Worm (Caenorhabditis elegans) whole organism, early embryonic: ENCODE results near the gene pct-1.

Source experiments
- B0310.2 ChIP-seq: sonication (generic microtip); optimal IDR thresholded peaks from 2 replicates; lab custom pipeline; 2016; ENCODE audit warnings: mild to moderate bottlenecking, missing genetic modification characterization, missing compliant biosample characterization
- F13C5.2 ChIP-seq: sonication (generic microtip); optimal IDR thresholded peaks from 2 replicates; lab custom pipeline; 2017; ENCODE audit warnings: mild to moderate bottlenecking, missing genetic modification characterization, inconsistent platforms, missing compliant biosample characterization
- aly-1 ChIP-seq: sonication (generic microtip); optimal IDR thresholded peaks from 2 replicates; lab custom pipeline; 2016; ENCODE audit warnings: missing genetic modification characterization, missing compliant biosample characterization
- ama-1 ChIP-seq: fragments of 150-350 bp; optimal IDR thresholded peaks from 2 replicates; lab custom pipeline; 2014
- ceh-13 ChIP-seq: fragments of 200-800 bp; sonication (Bioruptor generic); optimal IDR thresholded peaks from 2 replicates; lab custom pipeline; 2018; ENCODE audit warnings: mild to moderate bottlenecking, missing genetic modification characterization, missing compliant biosample characterization
- ceh-36 ChIP-seq: sonication (generic microtip); optimal IDR thresholded peaks from 2 replicates; lab custom pipeline; 2016; ENCODE audit warnings: missing genetic modification characterization, inconsistent platforms, missing compliant biosample characterization
- ets-7 ChIP-seq: sonication (generic microtip); optimal IDR thresholded peaks from 2 replicates; lab custom pipeline; 2016; ENCODE audit warnings: missing genotype, missing genetic modification characterization, missing compliant biosample characterization
- flt-1 ChIP-seq: fragments of 200-800 bp; sonication (Bioruptor generic); IDR thresholded peaks from 2 replicates; pipeline ENCODE4 v1.3.6; 2022; ENCODE audit warnings: missing genetic modification characterization, missing compliant biosample characterization
- hmbx-1 ChIP-seq: sonication (generic microtip); optimal IDR thresholded peaks from 2 replicates; lab custom pipeline; 2016; ENCODE audit warnings: mild to moderate bottlenecking, missing genetic modification characterization, missing compliant biosample characterization
- hmg-4 ChIP-seq: fragments of 200-800 bp; sonication (Bioruptor generic); optimal IDR thresholded peaks from 2 replicates; lab custom pipeline; 2018; ENCODE audit warnings: mild to moderate bottlenecking, missing genetic modification characterization, missing compliant biosample characterization
- hnd-1 ChIP-seq: sonication (generic microtip); optimal IDR thresholded peaks from 2 replicates; lab custom pipeline; 2016; ENCODE audit warnings: missing genetic modification characterization, missing compliant biosample characterization
- pes-1 ChIP-seq: fragments of 200-800 bp; sonication (Bioruptor generic); IDR thresholded peaks from 2 replicates; pipeline ENCODE4 v1.3.6; 2022; ENCODE audit warnings: missing genetic modification reagents, missing genetic modification characterization, missing compliant biosample characterization
- scrt-1 ChIP-seq: fragments of 200-800 bp; sonication (Bioruptor generic); IDR thresholded peaks from 2 replicates; pipeline ENCODE4 v1.3.6; 2022; ENCODE audit warnings: missing genetic modification characterization, missing compliant biosample characterization
- sea-1 ChIP-seq: fragments of 200-800 bp; sonication (Bioruptor generic); conservative IDR thresholded peaks from 2 replicates; pipeline ENCODE4 v1.3.6; 2022; ENCODE audit warnings: missing genetic modification characterization, missing compliant biosample characterization
- tbx-11 ChIP-seq: fragments of 200-800 bp; sonication (Bioruptor generic); IDR thresholded peaks from 2 replicates; pipeline ENCODE4 v1.3.6; 2022; ENCODE audit warnings: missing genetic modification characterization, missing compliant biosample characterization
- tbx-37 ChIP-seq: fragments of 200-800 bp; sonication (Bioruptor generic); conservative IDR thresholded peaks from 2 replicates; pipeline ENCODE4 v1.3.6; 2022; ENCODE audit warnings: missing genetic modification reagents, missing genetic modification characterization, missing compliant biosample characterization
- tra-4 ChIP-seq: sonication (generic microtip); optimal IDR thresholded peaks from 2 replicates; lab custom pipeline; 2017; ENCODE audit warnings: missing genetic modification characterization, missing compliant biosample characterization

pct-1 gene

ce11 chrIV:8232428-8232827 is 56.1 kb downstream of the pct-1 start:
- TF ChIP-seq hmg-4 (no peak), sea-1 (no peak), hnd-1 (tag; lab: Kevin White, UChicago) (no peak), scrt-1 (GFP tag; lab: Robert Waterston, UW) (no peak), tbx-11 (GFP tag; lab: Robert Waterston, UW) (no peak), ama-1 (lab: Kevin White, UChicago) (no peak), ets-7 (no peak), ceh-36 (no peak), hmbx-1 (tag; lab: Kevin White, UChicago) (no peak), flt-1 (GFP tag; lab: Robert Waterston, UW) (no peak), aly-1 (no peak), pes-1 (GFP tag; lab: Robert Waterston, UW) (no peak), F13C5.2 (tag; lab: Kevin White, UChicago) (no peak), tra-4 (no peak), ceh-13 (GFP tag; lab: Kevin White, UChicago) (no peak), B0310.2 (tag; lab: Kevin White, UChicago) (no peak), tbx-37 (GFP tag; lab: Robert Waterston, UW) (no peak)

- TF ChIP-seq hmg-4: no peak
- no peak for TF ChIP-seq tra-4
- TF ChIP-seq F13C5.2 (tag; lab: Kevin White, UChicago): no peak
- no peak for TF ChIP-seq B0310.2 (tag; lab: Kevin White, UChicago)
- no peak for TF ChIP-seq ama-1 (lab: Kevin White, UChicago)
- TF ChIP-seq sea-1: no peak
- no peak for TF ChIP-seq hnd-1 (tag; lab: Kevin White, UChicago)
- TF ChIP-seq aly-1: no peak
- no peak for TF ChIP-seq ceh-36
Measured at ce11 chrIV:8233268-8233667, 57.0 kb downstream of the pct-1 start.

DNA sequence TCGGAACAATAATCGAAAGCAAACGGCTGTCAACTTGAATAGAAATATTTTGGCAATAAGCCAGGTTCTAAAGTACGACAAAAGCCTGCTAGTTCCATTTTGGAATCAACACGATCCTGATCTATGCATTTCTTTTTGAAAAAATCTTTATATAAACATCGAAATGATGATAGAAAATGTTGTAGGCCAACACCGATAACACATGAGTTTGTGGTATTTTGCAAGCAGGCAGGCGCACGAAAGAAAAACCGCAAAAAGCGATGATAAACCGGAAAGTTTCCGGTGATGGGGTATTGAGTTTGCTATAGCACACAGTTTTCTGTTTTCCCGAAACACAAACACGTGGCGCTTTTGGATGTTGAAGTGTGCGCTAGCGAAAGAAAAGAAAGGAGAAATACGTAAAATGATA is 57.8 kb downstream of the pct-1 start:
- TF ChIP-seq ceh-13 (GFP tag; lab: Kevin White, UChicago): no peak
- TF ChIP-seq hmbx-1 (tag; lab: Kevin White, UChicago): no peak
- no peak for TF ChIP-seq flt-1 (GFP tag; lab: Robert Waterston, UW)
- TF ChIP-seq B0310.2 (tag; lab: Kevin White, UChicago): no peak
- no peak for TF ChIP-seq tbx-37 (GFP tag; lab: Robert Waterston, UW)
- TF ChIP-seq ets-7: no peak
- no peak for TF ChIP-seq hmg-4
- TF ChIP-seq pes-1 (GFP tag; lab: Robert Waterston, UW): no peak

ce11 chrIV:8235114-8235686 is 58.9 kb downstream of the pct-1 start:
- TF ChIP-seq pes-1 (GFP tag; lab: Robert Waterston, UW) (no peak), scrt-1 (GFP tag; lab: Robert Waterston, UW) (no peak), flt-1 (GFP tag; lab: Robert Waterston, UW) (no peak), F13C5.2 (tag; lab: Kevin White, UChicago) (no peak), aly-1 (no peak), hmg-4 (no peak), tbx-37 (GFP tag; lab: Robert Waterston, UW) (no peak), hmbx-1 (tag; lab: Kevin White, UChicago) (no peak), ets-7 (no peak), tra-4 (no peak), tbx-11 (GFP tag; lab: Robert Waterston, UW) (no peak), sea-1 (no peak), ceh-36 (no peak), ama-1 (lab: Kevin White, UChicago) (no peak), ceh-13 (GFP tag; lab: Kevin White, UChicago) (no peak), hnd-1 (tag; lab: Kevin White, UChicago) (no peak), B0310.2 (tag; lab: Kevin White, UChicago) (no peak)

- no peak for TF ChIP-seq pes-1 (GFP tag; lab: Robert Waterston, UW)
Measured at ce11 chrIV:8236502-8236901, 60.2 kb downstream of the pct-1 start, which contains the start of gene nhr-66. Gene nhr-66, minus strand, starts transcription at chrIV:8236602.
